Fruit fly (Drosophila melanogaster) whole organism, embryonic: ENCODE results near the gene mthl1.

Experiments
- CG10209 ChIP-seq: fragments of 200-800 bp; sonication (Bioruptor generic); optimal IDR thresholded peaks from 3 replicates; lab custom pipeline; 2017; ENCODE audit warnings: missing biosample characterization, mild to moderate bottlenecking, missing genetic modification characterization, missing genetic modification reagents
- CG11696 ChIP-seq: fragments of 200-800 bp; sonication (Bioruptor generic); IDR thresholded peaks from 2 replicates; pipeline ENCODE4 v1.3.6; 2022; ENCODE audit warnings: missing biosample characterization, missing genetic modification characterization
- CG12155 ChIP-seq: fragments of 200-800 bp; sonication (Bioruptor generic); optimal IDR thresholded peaks from 3 replicates; lab custom pipeline; 2016; ENCODE audit warnings: missing biosample characterization, missing genetic modification characterization
- CG13296 ChIP-seq: fragments of 200-800 bp; sonication (Bioruptor generic); optimal IDR thresholded peaks from 3 replicates; lab custom pipeline; 2018; ENCODE audit warnings: missing biosample characterization, mild to moderate bottlenecking, missing genetic modification characterization
- CG14667 ChIP-seq: fragments of 200-800 bp; sonication (Bioruptor generic); IDR thresholded peaks from 2 replicates; pipeline ENCODE4 v1.3.6; 2022; ENCODE audit warnings: missing biosample characterization, missing genetic modification characterization
- CG15601 ChIP-seq: fragments of 200-800 bp; sonication (Bioruptor generic); optimal IDR thresholded peaks from 3 replicates; lab custom pipeline; 2019; ENCODE audit warnings: missing biosample characterization, mild to moderate bottlenecking, missing genetic modification characterization, moderate library complexity
- CG2116 ChIP-seq: fragments of 200-800 bp; sonication (Bioruptor generic); optimal IDR thresholded peaks from 3 replicates; lab custom pipeline; 2018; ENCODE audit warnings: missing biosample characterization, mild to moderate bottlenecking, missing genetic modification characterization
- CG2120 ChIP-seq: fragments of 200-800 bp; sonication (Bioruptor generic); optimal IDR thresholded peaks from 3 replicates; lab custom pipeline; 2016; ENCODE audit warnings: missing biosample characterization, missing genetic modification characterization
- CG3065 ChIP-seq: fragments of 200-800 bp; sonication (Bioruptor generic); optimal IDR thresholded peaks from 2 replicates; lab custom pipeline; 2016; ENCODE audit warnings: missing biosample characterization, missing genetic modification characterization
- CG31365 ChIP-seq: fragments of 200-800 bp; sonication (Bioruptor generic); optimal IDR thresholded peaks from 2 replicates; lab custom pipeline; 2018; ENCODE audit warnings: missing biosample characterization, mild to moderate bottlenecking, missing genetic modification characterization
- CG33213 ChIP-seq: fragments of 200-800 bp; sonication (Bioruptor generic); optimal IDR thresholded peaks from 3 replicates; lab custom pipeline; 2016; ENCODE audit warnings: missing biosample characterization, missing genetic modification characterization
- CG5180 ChIP-seq: fragments of 200-800 bp; sonication (Bioruptor generic); optimal IDR thresholded peaks from 3 replicates; lab custom pipeline; 2017; ENCODE audit warnings: missing biosample characterization, missing genetic modification characterization, mild to moderate bottlenecking, moderate library complexity, missing genetic modification reagents
- CG5953 ChIP-seq: fragments of 200-800 bp; sonication (Bioruptor generic); IDR thresholded peaks from 2 replicates; pipeline ENCODE4 v1.3.6; 2022; ENCODE audit warnings: missing biosample characterization, missing genetic modification characterization
- CG6683 ChIP-seq: fragments of 200-800 bp; sonication (Bioruptor generic); optimal IDR thresholded peaks from 2 replicates; lab custom pipeline; 2017; ENCODE audit warnings: missing biosample characterization, mild to moderate bottlenecking, missing genetic modification characterization, missing genetic modification reagents
- CG7745 ChIP-seq: fragments of 200-800 bp; sonication (Bioruptor generic); optimal IDR thresholded peaks from 2 replicates; lab custom pipeline; 2018; ENCODE audit warnings: missing biosample characterization, mild to moderate bottlenecking, missing genetic modification characterization, moderate library complexity
- CG7839 ChIP-seq: fragments of 200-800 bp; sonication (Bioruptor generic); optimal IDR thresholded peaks from 3 replicates; lab custom pipeline; 2018; ENCODE audit warnings: missing biosample characterization, mild to moderate bottlenecking, missing genetic modification characterization, moderate library complexity
- CG7987 ChIP-seq: fragments of 200-800 bp; sonication (Bioruptor generic); optimal IDR thresholded peaks from 2 replicates; lab custom pipeline; 2018; ENCODE audit warnings: missing biosample characterization, mild to moderate bottlenecking, missing genetic modification characterization, moderate library complexity
- Dip3 ChIP-seq: fragments of 200-800 bp; sonication (Bioruptor generic); optimal IDR thresholded peaks from 3 replicates; lab custom pipeline; 2016; ENCODE audit warnings: missing biosample characterization, missing genetic modification characterization
- Doc2 ChIP-seq: fragments of 200-800 bp; sonication (Bioruptor generic); IDR thresholded peaks from 2 replicates; pipeline ENCODE4 v1.3.6; 2022; ENCODE audit warnings: missing biosample characterization, missing genetic modification characterization
- ERR ChIP-seq: fragments of 200-800 bp; sonication (Bioruptor generic); optimal IDR thresholded peaks from 2 replicates; lab custom pipeline; 2016; ENCODE audit warnings: missing biosample characterization, missing genetic modification characterization
- Hr39 ChIP-seq: fragments of >200 bp; optimal IDR thresholded peaks from 2 replicates; lab custom pipeline; 2017
- Kr ChIP-seq: fragments of 200-800 bp; sonication (Bioruptor generic); optimal IDR thresholded peaks from 2 replicates; lab custom pipeline; 2017; ENCODE audit warnings: missing biosample characterization, mild to moderate bottlenecking, missing genetic modification characterization
- Lim3 ChIP-seq: fragments of 200-800 bp; sonication (Bioruptor generic); IDR thresholded peaks from 2 replicates; pipeline ENCODE4 v1.3.6; 2022; ENCODE audit warnings: missing biosample characterization, missing genetic modification characterization
- Mad ChIP-seq: fragments of 200-800 bp; sonication (Bioruptor generic); optimal IDR thresholded peaks from 2 replicates; lab custom pipeline; 2016; ENCODE audit warnings: missing biosample characterization, missing genetic modification characterization
- Meics ChIP-seq: fragments of 200-800 bp; sonication (Bioruptor generic); optimal IDR thresholded peaks from 2 replicates; lab custom pipeline; 2017; ENCODE audit warnings: missing biosample characterization, mild to moderate bottlenecking, missing genetic modification characterization
- NC2α ChIP-seq: fragments of 200-800 bp; sonication (Bioruptor generic); optimal IDR thresholded peaks from 2 replicates; lab custom pipeline; 2016; ENCODE audit warnings: missing biosample characterization, missing genetic modification characterization
- Ptx1 ChIP-seq: fragments of 200-800 bp; sonication (Bioruptor generic); IDR thresholded peaks from 2 replicates; pipeline ENCODE4 v1.3.6; 2022; ENCODE audit warnings: missing biosample characterization, missing genetic modification characterization
- Six4 ChIP-seq: fragments of 200-800 bp; sonication (Bioruptor generic); optimal IDR thresholded peaks from 2 replicates; lab custom pipeline; 2016; ENCODE audit warnings: missing biosample characterization, missing genetic modification characterization
- Sox100B ChIP-seq: fragments of 200-800 bp; sonication (Bioruptor generic); optimal IDR thresholded peaks from 3 replicates; lab custom pipeline; 2018; ENCODE audit warnings: missing biosample characterization, mild to moderate bottlenecking, missing genetic modification characterization
- br ChIP-seq: fragments of >200 bp; optimal IDR thresholded peaks from 2 replicates; lab custom pipeline; 2017
- caup ChIP-seq: fragments of 200-800 bp; sonication (Bioruptor generic); optimal IDR thresholded peaks from 3 replicates; lab custom pipeline; 2017; ENCODE audit warnings: missing biosample characterization, mild to moderate bottlenecking, missing genetic modification characterization, moderate library complexity; ENCODE audit not compliant: severe bottlenecking
- crol ChIP-seq: fragments of 200-800 bp; sonication (Bioruptor generic); IDR thresholded peaks from 2 replicates; pipeline ENCODE4 v1.3.6; 2022; ENCODE audit warnings: missing biosample characterization, missing genetic modification characterization
- cwo ChIP-seq: fragments of 200-800 bp; sonication (Bioruptor generic); optimal IDR thresholded peaks from 3 replicates; lab custom pipeline; 2017; ENCODE audit warnings: missing biosample characterization, missing genetic modification characterization, mild to moderate bottlenecking, moderate library complexity, missing genetic modification reagents
- dati ChIP-seq: fragments of 200-800 bp; sonication (Bioruptor generic); IDR thresholded peaks from 2 replicates; pipeline ENCODE4 v1.3.6; 2022; ENCODE audit warnings: missing biosample characterization, missing genetic modification characterization
- dm ChIP-seq: fragments of 200-800 bp; sonication (Bioruptor generic); optimal IDR thresholded peaks from 3 replicates; lab custom pipeline; 2016; ENCODE audit warnings: missing biosample characterization, missing genetic modification characterization
- ems ChIP-seq: fragments of 200-800 bp; sonication (Bioruptor generic); optimal IDR thresholded peaks from 3 replicates; lab custom pipeline; 2016; ENCODE audit warnings: missing biosample characterization, missing genetic modification characterization
- gce ChIP-seq: fragments of 200-800 bp; sonication (Bioruptor generic); IDR thresholded peaks from 3 replicates; pipeline ENCODE4 v1.3.6; 2022; ENCODE audit warnings: missing biosample characterization, missing genetic modification characterization
- insv ChIP-seq, 2 experiments: fragments of 200-800 bp; sonication (Bioruptor generic); optimal IDR thresholded peaks; 3 replicates each; lab custom pipeline; 2016 to 2018; ENCODE audit warnings: missing biosample characterization in 2 of 2, missing genetic modification characterization in 2 of 2
- onecut ChIP-seq: fragments of 200-800 bp; sonication (Bioruptor generic); IDR thresholded peaks from 2 replicates; pipeline ENCODE4 v1.3.6; 2022; ENCODE audit warnings: missing biosample characterization, missing genetic modification characterization
- pfk ChIP-seq: fragments of 200-800 bp; sonication (Bioruptor generic); optimal IDR thresholded peaks from 2 replicates; lab custom pipeline; 2018; ENCODE audit warnings: missing biosample characterization, mild to moderate bottlenecking, missing genetic modification characterization, moderate library complexity
- pnt ChIP-seq: fragments of 200-800 bp; sonication (Bioruptor generic); optimal IDR thresholded peaks from 3 replicates; lab custom pipeline; 2016; ENCODE audit warnings: missing biosample characterization, missing genetic modification characterization
- psq ChIP-seq: fragments of 200-800 bp; sonication (Bioruptor generic); optimal IDR thresholded peaks from 2 replicates; lab custom pipeline; 2017; ENCODE audit warnings: missing biosample characterization, missing genetic modification characterization
- repo ChIP-seq: fragments of 200-800 bp; sonication (Bioruptor generic); optimal IDR thresholded peaks from 2 replicates; lab custom pipeline; 2016; ENCODE audit warnings: missing biosample characterization, missing genetic modification characterization
- sc ChIP-seq, 3 experiments: fragments of >200 bp in 2 of 3; fragments of 200-800 bp in 1 of 3; sonication (Bioruptor generic) in 1 of 3; optimal IDR thresholded peaks; 2 replicates in 2 of 3; 3 replicates in 1 of 3; lab custom pipeline; 2017; ENCODE audit warnings: mild to moderate bottlenecking in 1 of 3, missing biosample characterization in 1 of 3, missing genetic modification characterization in 1 of 3, missing genetic modification reagents in 1 of 3
- sd ChIP-seq: fragments of 200-800 bp; sonication (Bioruptor generic); optimal IDR thresholded peaks from 3 replicates; lab custom pipeline; 2018; ENCODE audit warnings: missing biosample characterization, mild to moderate bottlenecking, missing genetic modification characterization, moderate library complexity
- slbo ChIP-seq: fragments of 200-800 bp; sonication (Bioruptor generic); IDR thresholded peaks from 2 replicates; pipeline ENCODE4 v1.3.6; 2022; ENCODE audit warnings: missing biosample characterization, missing genetic modification characterization
- slp2 ChIP-seq: fragments of 200-800 bp; sonication (Bioruptor generic); optimal IDR thresholded peaks from 2 replicates; lab custom pipeline; 2016; ENCODE audit warnings: missing biosample characterization, missing genetic modification characterization
- ssp ChIP-seq: fragments of 200-800 bp; sonication (Bioruptor generic); IDR thresholded peaks from 2 replicates; pipeline ENCODE4 v1.3.6; 2022; ENCODE audit warnings: missing biosample characterization, missing genetic modification characterization
- tgo ChIP-seq: fragments of 200-800 bp; sonication (Bioruptor generic); IDR thresholded peaks from 3 replicates; pipeline ENCODE4 v1.3.6; 2022; ENCODE audit warnings: missing biosample characterization, missing genetic modification characterization

The mthl1 gene

DNA sequence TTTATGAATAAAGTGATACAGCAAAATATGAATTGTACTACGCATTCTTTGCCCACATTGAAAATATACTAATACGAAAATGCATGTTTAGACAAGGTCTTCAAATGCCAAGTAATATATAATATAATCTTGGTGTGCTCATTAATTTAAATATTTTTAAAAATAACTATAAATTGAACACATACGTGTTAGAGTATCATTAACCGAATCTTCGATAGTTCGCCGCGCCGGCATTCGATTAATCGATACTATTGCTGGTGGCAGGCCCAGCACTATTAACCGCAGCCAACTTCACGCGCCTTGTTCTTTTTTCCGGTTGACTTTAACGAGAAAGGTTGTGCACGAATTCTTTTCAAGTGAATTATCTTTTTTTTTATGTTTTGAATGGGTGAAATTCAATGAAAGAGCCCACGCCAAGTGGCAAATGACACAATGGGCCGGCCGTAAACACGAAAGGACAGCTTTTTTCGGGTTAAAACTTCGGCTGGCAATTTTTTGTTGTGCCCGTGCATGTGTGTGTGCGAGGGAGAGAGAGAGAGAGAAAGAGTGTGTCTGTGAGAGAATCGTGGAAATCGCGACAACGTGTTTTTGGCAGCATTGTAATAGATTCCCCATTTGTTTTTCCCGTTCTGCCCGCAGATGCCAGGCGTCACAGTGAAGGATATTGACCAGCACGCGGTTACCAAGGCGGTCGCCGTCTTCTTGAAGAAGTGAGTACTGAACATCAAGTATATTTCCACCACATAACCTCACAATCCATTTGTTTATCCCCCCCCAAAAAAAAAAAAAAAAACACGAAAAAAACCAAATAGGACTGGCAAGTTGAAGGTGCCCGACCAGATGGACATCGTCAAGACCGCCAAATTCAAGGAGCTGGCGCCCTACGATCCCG, 2.9 kb upstream of the mthl1 start, which contains the start of gene RpS19a (continued):
- TF ChIP-seq dm (GFP tag; lab: Kevin White, UChicago) = peak; percentile 85
- TF ChIP-seq Doc2 (GFP tag; lab: Robert Waterston, UW) = no peak
- 0 out of 2 replicates have a peak, but pooled peaks have one; percentile 21 for TF ChIP-seq crol (GFP tag; lab: Robert Waterston, UW)
- peak; percentile 74 for TF ChIP-seq CG7839 (tag; lab: Kevin White, UChicago)
- no peak for TF ChIP-seq br
- peak; percentile 30 for TF ChIP-seq repo
- no peak for TF ChIP-seq Six4 (GFP tag; lab: Kevin White, UChicago)
- TF ChIP-seq CG5180 = peak; percentile 73
- TF ChIP-seq Hr39 (lab: Kevin White, UChicago) = no peak
- TF ChIP-seq dati (GFP tag; lab: Robert Waterston, UW) = 0 out of 2 replicates have a peak, but pooled peaks have one; percentile 46
- TF ChIP-seq pnt (GFP tag; lab: Kevin White, UChicago) = no peak
- TF ChIP-seq Kr (GFP tag; lab: Kevin White, UChicago) = peak; percentile 66
- TF ChIP-seq CG5953 (GFP tag; lab: Robert Waterston, UW) = peak; percentile 75
- TF ChIP-seq onecut = peak; percentile 80
- TF ChIP-seq CG31365 = peak; percentile 81
- peak; percentile 17 for TF ChIP-seq Dip3 (GFP tag; lab: Kevin White, UChicago)
- no peak; the same call in 1 of the 2 replicates for TF ChIP-seq ssp
- no peak; the same call in 1 of the 2 replicates for TF ChIP-seq CG14667
- TF ChIP-seq CG15601 (tag; lab: Kevin White, UChicago) = peak; percentile 67
- TF ChIP-seq caup (GFP tag; lab: Kevin White, UChicago) = peak; percentile 92
- TF ChIP-seq gce = peak; percentile 84
- TF ChIP-seq Sox100B (GFP tag; lab: Kevin White, UChicago) = peak; percentile 86
- peak; percentile 39; the same call in 1 of the 2 replicates for TF ChIP-seq CG11696 (GFP tag; lab: Robert Waterston, UW)
- peak; percentile 15 for TF ChIP-seq ems (GFP tag; lab: Kevin White, UChicago)
- TF ChIP-seq CG10209 (GFP tag; lab: Kevin White, UChicago) = peak; percentile 78
- peak; percentile 89 for TF ChIP-seq Meics (GFP tag; lab: Kevin White, UChicago)
- TF ChIP-seq Ptx1 (GFP tag; lab: Robert Waterston, UW) = peak; percentile 58
- TF ChIP-seq Mad (GFP tag; lab: Kevin White, UChicago) = peak; percentile 57
- TF ChIP-seq CG7987 (GFP tag; lab: Kevin White, UChicago) = peak; percentile 94
- no peak for TF ChIP-seq sc (optimal IDR thresholded peaks at IDR 0.05; lab: Kevin White, UChicago)
- TF ChIP-seq sc (GFP tag; optimal IDR thresholded peaks at IDR 0.05; lab: Kevin White, UChicago) = peak; percentile 80
- no peak for TF ChIP-seq psq (GFP tag; lab: Kevin White, UChicago)
- peak; percentile 9 for TF ChIP-seq NC2α (GFP tag; lab: Kevin White, UChicago)
- peak; percentile 80 for TF ChIP-seq pfk (GFP tag; lab: Kevin White, UChicago)
- peak; percentile 69 for TF ChIP-seq CG33213
- TF ChIP-seq CG12155 = peak; percentile 27
- peak; percentile 75 for TF ChIP-seq slbo
- no peak for TF ChIP-seq CG2120
- TF ChIP-seq CG2116 (GFP tag; lab: Kevin White, UChicago) = peak; percentile 70
- TF ChIP-seq sd = no peak
- peak; percentile 55 for TF ChIP-seq cwo (GFP tag; lab: Kevin White, UChicago)
- no peak for TF ChIP-seq ERR
- peak; percentile 56 for TF ChIP-seq CG6683
- peak; percentile 55 for TF ChIP-seq CG7745 (tag; lab: Kevin White, UChicago)
- TF ChIP-seq CG13296 (GFP tag; lab: Kevin White, UChicago) = peak; percentile 90
- no peak for TF ChIP-seq Lim3 (GFP tag; lab: Robert Waterston, UW)
- TF ChIP-seq slp2 (GFP tag; lab: Kevin White, UChicago) = peak; percentile 49
- TF ChIP-seq CG3065 (GFP tag; lab: Kevin White, UChicago) = peak; percentile 36
- peak; percentile 51; the same call in 2 of the 3 replicates for TF ChIP-seq tgo
- TF ChIP-seq insv (GFP tag; optimal IDR thresholded peaks at IDR 0.05; lab: Kevin White, UChicago) = peak in 1 of 2 experiments; percentile 67
